Fruit fly (Drosophila melanogaster) whole organism, embryonic: ENCODE data around the gene Ifrd1.
A peak's percentile ranks its signal among the peaks of the same experiment; 100 is the strongest.

ENCODE experiments used
- Antp ChIP-seq: fragments of 200-800 bp; sonication (Bioruptor generic); optimal IDR thresholded peaks from 3 replicates; lab custom pipeline; 2016; ENCODE audit warnings: missing biosample characterization, missing genetic modification characterization
- CG10267 ChIP-seq: fragments of 200-800 bp; sonication (Bioruptor generic); optimal IDR thresholded peaks from 2 replicates; lab custom pipeline; 2018; ENCODE audit warnings: missing biosample characterization, mild to moderate bottlenecking, missing genetic modification characterization, moderate library complexity
- CG10274 ChIP-seq: fragments of 200-800 bp; sonication (Bioruptor generic); optimal IDR thresholded peaks from 3 replicates; lab custom pipeline; 2017; ENCODE audit warnings: missing biosample characterization, mild to moderate bottlenecking, missing genetic modification characterization
- CG10431 ChIP-seq: fragments of 200-800 bp; sonication (Bioruptor generic); optimal IDR thresholded peaks from 3 replicates; lab custom pipeline; 2018; ENCODE audit warnings: missing biosample characterization, mild to moderate bottlenecking, missing genetic modification characterization
- CG10979 ChIP-seq: fragments of 200-800 bp; sonication (Bioruptor generic); optimal IDR thresholded peaks from 2 replicates; lab custom pipeline; 2018; ENCODE audit warnings: missing biosample characterization, mild to moderate bottlenecking, missing genetic modification characterization, moderate library complexity
- CG12155 ChIP-seq: fragments of 200-800 bp; sonication (Bioruptor generic); optimal IDR thresholded peaks from 3 replicates; lab custom pipeline; 2016; ENCODE audit warnings: missing biosample characterization, missing genetic modification characterization
- CG12219 ChIP-seq: fragments of 200-800 bp; sonication (Bioruptor generic); optimal IDR thresholded peaks from 3 replicates; lab custom pipeline; 2018; ENCODE audit warnings: missing biosample characterization, mild to moderate bottlenecking, missing genetic modification characterization
- CG13624 ChIP-seq: fragments of 200-800 bp; sonication (Bioruptor generic); optimal IDR thresholded peaks from 2 replicates; lab custom pipeline; 2016; ENCODE audit warnings: missing biosample characterization, missing genetic modification characterization
- CG15011 ChIP-seq: fragments of 200-800 bp; sonication (Bioruptor generic); optimal IDR thresholded peaks from 3 replicates; lab custom pipeline; 2018; ENCODE audit warnings: missing biosample characterization, mild to moderate bottlenecking, missing genetic modification characterization
- CG1603 ChIP-seq: fragments of 200-800 bp; sonication (Bioruptor generic); optimal IDR thresholded peaks from 2 replicates; lab custom pipeline; 2019; ENCODE audit warnings: missing biosample characterization, mild to moderate bottlenecking, missing genetic modification characterization, moderate library complexity
- CG18262 ChIP-seq: fragments of 200-800 bp; optimal IDR thresholded peaks from 3 replicates; lab custom pipeline; 2019; ENCODE audit warnings: missing biosample characterization, mild to moderate bottlenecking, missing genetic modification characterization, moderate library complexity
- CG1832 ChIP-seq: fragments of 200-800 bp; sonication (Bioruptor generic); optimal IDR thresholded peaks from 2 replicates; lab custom pipeline; 2017; ENCODE audit warnings: missing biosample characterization, mild to moderate bottlenecking, missing genetic modification characterization, inconsistent platforms
- CG2120 ChIP-seq: fragments of 200-800 bp; sonication (Bioruptor generic); optimal IDR thresholded peaks from 3 replicates; lab custom pipeline; 2016; ENCODE audit warnings: missing biosample characterization, missing genetic modification characterization
- CG31388 ChIP-seq: fragments of 200-800 bp; sonication (Bioruptor generic); optimal IDR thresholded peaks from 2 replicates; lab custom pipeline; 2016; ENCODE audit warnings: missing biosample characterization, missing genetic modification characterization
- CG32532 ChIP-seq: fragments of 200-800 bp; sonication (Bioruptor generic); IDR thresholded peaks from 2 replicates; pipeline ENCODE4 v1.3.6; 2022; ENCODE audit warnings: missing biosample characterization, missing genetic modification characterization
- CG33213 ChIP-seq: fragments of 200-800 bp; sonication (Bioruptor generic); optimal IDR thresholded peaks from 3 replicates; lab custom pipeline; 2016; ENCODE audit warnings: missing biosample characterization, missing genetic modification characterization
- CG34224 ChIP-seq: fragments of 200-800 bp; sonication (Bioruptor generic); IDR thresholded peaks from 3 replicates; pipeline ENCODE4 v1.3.6; 2022; ENCODE audit warnings: missing biosample characterization, missing genetic modification characterization; ENCODE audit not compliant: partially characterized antibody
- CG3847 ChIP-seq: fragments of 200-800 bp; sonication (Bioruptor generic); IDR thresholded peaks from 2 replicates; pipeline ENCODE4 v1.3.6; 2022; ENCODE audit warnings: missing biosample characterization, missing genetic modification characterization
- CG4424 ChIP-seq: fragments of 200-800 bp; sonication (Bioruptor generic); optimal IDR thresholded peaks from 3 replicates; lab custom pipeline; 2016; ENCODE audit warnings: missing biosample characterization, missing genetic modification characterization
- CG6813 ChIP-seq: fragments of 200-800 bp; sonication (Bioruptor generic); optimal IDR thresholded peaks from 2 replicates; lab custom pipeline; 2017; ENCODE audit warnings: missing biosample characterization, missing genetic modification characterization, mild to moderate bottlenecking, moderate library complexity, missing genetic modification reagents
- CHES-1-like ChIP-seq: fragments of 200-800 bp; sonication (Bioruptor generic); optimal IDR thresholded peaks from 2 replicates; lab custom pipeline; 2016; ENCODE audit warnings: missing biosample characterization, missing genetic modification characterization
- Chrac-16 ChIP-seq: fragments of 200-800 bp; sonication (Bioruptor generic); optimal IDR thresholded peaks from 3 replicates; lab custom pipeline; 2016; ENCODE audit warnings: missing biosample characterization, missing genetic modification characterization
- CoRest ChIP-seq: fragments of 200-800 bp; sonication (Bioruptor generic); optimal IDR thresholded peaks from 3 replicates; lab custom pipeline; 2018; ENCODE audit warnings: missing biosample characterization, mild to moderate bottlenecking, missing genetic modification characterization, moderate library complexity
- D ChIP-seq, 2 experiments: fragments of 200-800 bp in 1 of 2; fragments of >200 bp in 1 of 2; sonication (Bioruptor generic) in 1 of 2; optimal IDR thresholded peaks; 2 replicates in 1 of 2; 3 replicates in 1 of 2; lab custom pipeline; 2017; ENCODE audit warnings: mild to moderate bottlenecking in 1 of 2, missing biosample characterization in 1 of 2, missing genetic modification characterization in 1 of 2, missing genetic modification reagents in 1 of 2
- D19A ChIP-seq: fragments of 200-800 bp; optimal IDR thresholded peaks from 3 replicates; lab custom pipeline; 2019; ENCODE audit warnings: missing biosample characterization, mild to moderate bottlenecking, missing genetic modification characterization, moderate library complexity
- Doc3 ChIP-seq: fragments of 200-800 bp; sonication (Bioruptor generic); IDR thresholded peaks from 3 replicates; pipeline ENCODE4 v1.3.6; 2022; ENCODE audit warnings: missing biosample characterization, missing genetic modification characterization; ENCODE audit not compliant: partially characterized antibody
- Dref ChIP-seq: fragments of 200-800 bp; sonication (Bioruptor generic); IDR thresholded peaks from 2 replicates; pipeline ENCODE4 v1.3.6; 2022; ENCODE audit warnings: missing biosample characterization, missing genetic modification characterization
- Hmr ChIP-seq: fragments of 200-800 bp; sonication (Bioruptor generic); optimal IDR thresholded peaks from 3 replicates; lab custom pipeline; 2017; ENCODE audit warnings: mild to moderate bottlenecking, missing biosample characterization, missing genetic modification reagents, missing genetic modification characterization
- Mrtf ChIP-seq: fragments of 200-800 bp; sonication (Bioruptor generic); IDR thresholded peaks from 3 replicates; pipeline ENCODE4 v1.3.6; 2022; ENCODE audit warnings: missing biosample characterization, missing genetic modification characterization
- Scr ChIP-seq: fragments of 200-800 bp; sonication (Bioruptor generic); IDR thresholded peaks from 2 replicates; pipeline ENCODE4 v1.3.6; 2022; ENCODE audit warnings: missing biosample characterization, missing genetic modification characterization; ENCODE audit not compliant: partially characterized antibody
- Sin3A ChIP-seq: fragments of >200 bp; optimal IDR thresholded peaks from 2 replicates; lab custom pipeline; 2018
- ac ChIP-seq: fragments of 200-800 bp; sonication (Bioruptor generic); optimal IDR thresholded peaks from 3 replicates; lab custom pipeline; 2017; ENCODE audit warnings: missing biosample characterization, mild to moderate bottlenecking, missing genetic modification characterization
- al ChIP-seq: fragments of 200-800 bp; sonication (Bioruptor generic); IDR thresholded peaks from 2 replicates; pipeline ENCODE4 v1.3.6; 2022; ENCODE audit warnings: missing biosample characterization, missing genetic modification characterization
- da ChIP-seq: fragments of 200-800 bp; sonication (Bioruptor generic); optimal IDR thresholded peaks from 2 replicates; lab custom pipeline; 2016; ENCODE audit warnings: missing biosample characterization, missing genetic modification characterization
- dmrt99B ChIP-seq: fragments of 200-800 bp; sonication (Bioruptor generic); optimal IDR thresholded peaks from 2 replicates; lab custom pipeline; 2018; ENCODE audit warnings: missing biosample characterization, mild to moderate bottlenecking, missing genetic modification characterization, moderate library complexity
- gcm ChIP-seq: fragments of 200-800 bp; sonication (Bioruptor generic); optimal IDR thresholded peaks from 2 replicates; lab custom pipeline; 2019; ENCODE audit warnings: missing biosample characterization, mild to moderate bottlenecking, missing genetic modification characterization, moderate library complexity
- gsb-n ChIP-seq: fragments of 200-800 bp; sonication (Bioruptor generic); optimal IDR thresholded peaks from 3 replicates; lab custom pipeline; 2018; ENCODE audit warnings: missing biosample characterization, mild to moderate bottlenecking, missing genetic modification characterization
- her ChIP-seq: fragments of 200-800 bp; sonication (Bioruptor generic); optimal IDR thresholded peaks from 2 replicates; lab custom pipeline; 2016; ENCODE audit warnings: missing biosample characterization, missing genetic modification characterization
- jing ChIP-seq: fragments of 200-800 bp; sonication (Bioruptor generic); optimal IDR thresholded peaks from 2 replicates; lab custom pipeline; 2018; ENCODE audit warnings: missing biosample characterization, mild to moderate bottlenecking, missing genetic modification characterization
- mam ChIP-seq: fragments of 200-800 bp; sonication (Bioruptor generic); optimal IDR thresholded peaks from 3 replicates; lab custom pipeline; 2016; ENCODE audit warnings: missing biosample characterization, missing genetic modification characterization
- pfk ChIP-seq: fragments of 200-800 bp; sonication (Bioruptor generic); optimal IDR thresholded peaks from 2 replicates; lab custom pipeline; 2018; ENCODE audit warnings: missing biosample characterization, mild to moderate bottlenecking, missing genetic modification characterization, moderate library complexity
- salm ChIP-seq: fragments of 200-800 bp; sonication (Bioruptor generic); optimal IDR thresholded peaks from 2 replicates; lab custom pipeline; 2018; ENCODE audit warnings: missing biosample characterization, mild to moderate bottlenecking, missing genetic modification characterization
- sd ChIP-seq: fragments of 200-800 bp; sonication (Bioruptor generic); optimal IDR thresholded peaks from 3 replicates; lab custom pipeline; 2018; ENCODE audit warnings: missing biosample characterization, mild to moderate bottlenecking, missing genetic modification characterization, moderate library complexity
- sima ChIP-seq: fragments of 200-800 bp; sonication (Bioruptor generic); optimal IDR thresholded peaks from 2 replicates; lab custom pipeline; 2016; ENCODE audit warnings: missing biosample characterization, missing genetic modification characterization
- sna ChIP-seq: fragments of 200-800 bp; sonication (Bioruptor generic); IDR thresholded peaks from 2 replicates; pipeline ENCODE4 v1.3.6; 2022; ENCODE audit warnings: missing biosample characterization, missing genetic modification characterization; ENCODE audit not compliant: partially characterized antibody
- sob ChIP-seq: fragments of 200-800 bp; sonication (Bioruptor generic); IDR thresholded peaks from 2 replicates; pipeline ENCODE4 v1.3.6; 2022; ENCODE audit warnings: missing biosample characterization, missing genetic modification characterization
- vnd ChIP-seq: fragments of 200-800 bp; sonication (Bioruptor generic); IDR thresholded peaks from 3 replicates; pipeline ENCODE4 v1.3.6; 2022; ENCODE audit warnings: missing biosample characterization, missing genetic modification characterization; ENCODE audit not compliant: partially characterized antibody
- zen ChIP-seq: fragments of 200-800 bp; sonication (Bioruptor generic); optimal IDR thresholded peaks from 3 replicates; lab custom pipeline; 2018; ENCODE audit warnings: missing biosample characterization, mild to moderate bottlenecking, missing genetic modification characterization, moderate library complexity

Ifrd1 gene

dm6 chr2L:2872968-2873728, 1.1 kb downstream of the Ifrd1 start (continued):
- TF ChIP-seq CG10274 (no peak), Doc3 (GFP tag; lab: Robert Waterston, UW) (no peak), Sin3A (lab: Kevin White, UChicago) (no peak), Hmr (GFP tag; lab: Kevin White, UChicago) (peak; percentile 35), CG18262 (tag; lab: Kevin White, UChicago) (peak; percentile 1), CG4424 (peak; percentile 14), mam (GFP tag; lab: Kevin White, UChicago) (peak; percentile 50), CG1603 (tag; lab: Kevin White, UChicago) (peak; percentile 10), Scr (GFP tag; lab: Robert Waterston, UW) (no peak), sima (no peak), pfk (no peak), CG32532 (GFP tag; lab: Robert Waterston, UW) (peak; percentile 49), sob (GFP tag; lab: Robert Waterston, UW) (0 out of 2 replicates have a peak, but pooled peaks have one; percentile 6), Antp (GFP tag; lab: Kevin White, UChicago) (peak; percentile 4), CG6813 (GFP tag; lab: Kevin White, UChicago) (no peak), CG1832 (no peak), CG12219 (GFP tag; lab: Kevin White, UChicago) (no peak), sna (GFP tag; lab: Robert Waterston, UW) (no peak), salm (tag; lab: Kevin White, UChicago) (no peak), CG34224 (GFP tag; lab: Robert Waterston, UW) (no peak), zen (peak; percentile 6), gsb-n (tag; lab: Kevin White, UChicago) (no peak), CG10267 (tag; lab: Kevin White, UChicago) (no peak), Mrtf (GFP tag; lab: Robert Waterston, UW) (peak; percentile 42; the same call in 1 of the 3 replicates), CG10979 (tag; lab: Kevin White, UChicago) (peak; percentile 31), da (no peak), CG31388 (GFP tag; lab: Kevin White, UChicago) (no peak), sd (tag; lab: Kevin White, UChicago) (peak; percentile 23), D19A (tag; lab: Kevin White, UChicago) (peak; percentile 1), CG2120 (GFP tag; lab: Kevin White, UChicago) (peak; percentile 51), CG13624 (peak; percentile 6), her (GFP tag; lab: Kevin White, UChicago) (no peak), CG33213 (GFP tag; lab: Kevin White, UChicago) (peak; percentile 10), al (peak; percentile 33; the same call in 1 of the 2 replicates), ac (GFP tag; lab: Kevin White, UChicago) (no peak), CG15011 (GFP tag; lab: Kevin White, UChicago) (no peak), CHES-1-like (peak; percentile 2), vnd (GFP tag; lab: Robert Waterston, UW) (no peak), CG10431 (no peak), Chrac-16 (GFP tag; lab: Kevin White, UChicago) (no peak), CG12155 (GFP tag; lab: Kevin White, UChicago) (peak; percentile 1), CG3847 (GFP tag; lab: Robert Waterston, UW) (peak; percentile 27; the same call in 1 of the 2 replicates), D (optimal IDR thresholded peaks at IDR 0.05; lab: Kevin White, UChicago) (no peak), D (GFP tag; optimal IDR thresholded peaks at IDR 0.05; lab: Kevin White, UChicago) (peak; percentile 45), gcm (GFP tag; lab: Kevin White, UChicago) (no peak), dmrt99B (tag; lab: Kevin White, UChicago) (peak; percentile 33), jing (GFP tag; lab: Kevin White, UChicago) (no peak), CoRest (tag; lab: Kevin White, UChicago) (no peak), Dref (no peak)
